Fruit fly (Drosophila melanogaster) whole organism, embryonic: ENCODE data around the gene CG14104.

ENCODE experiments used
- CG11560 ChIP-seq: fragments of 200-800 bp; sonication (Bioruptor generic); IDR thresholded peaks from 3 replicates; pipeline ENCODE4 v1.3.6; 2022; ENCODE audit warnings: missing biosample characterization, missing genetic modification characterization
- CG12299 ChIP-seq: fragments of 200-800 bp; sonication (Bioruptor generic); optimal IDR thresholded peaks from 2 replicates; lab custom pipeline; 2018; ENCODE audit warnings: missing biosample characterization, mild to moderate bottlenecking, missing genetic modification characterization
- CG13624 ChIP-seq: fragments of 200-800 bp; sonication (Bioruptor generic); optimal IDR thresholded peaks from 2 replicates; lab custom pipeline; 2016; ENCODE audit warnings: missing biosample characterization, missing genetic modification characterization
- CG15269 ChIP-seq: fragments of 200-800 bp; sonication (Bioruptor generic); optimal IDR thresholded peaks from 2 replicates; lab custom pipeline; 2018; ENCODE audit warnings: missing biosample characterization, mild to moderate bottlenecking, missing genetic modification characterization, moderate library complexity
- CG15601 ChIP-seq: fragments of 200-800 bp; sonication (Bioruptor generic); optimal IDR thresholded peaks from 3 replicates; lab custom pipeline; 2019; ENCODE audit warnings: missing biosample characterization, mild to moderate bottlenecking, missing genetic modification characterization, moderate library complexity
- CG15696 ChIP-seq: fragments of 200-800 bp; sonication (Bioruptor generic); optimal IDR thresholded peaks from 2 replicates; lab custom pipeline; 2019; ENCODE audit warnings: missing biosample characterization, mild to moderate bottlenecking, missing genetic modification characterization, moderate library complexity
- CG1602 ChIP-seq: fragments of 200-800 bp; sonication (Bioruptor generic); optimal IDR thresholded peaks from 3 replicates; lab custom pipeline; 2016; ENCODE audit warnings: missing biosample characterization, missing genetic modification characterization
- CG17829 ChIP-seq: fragments of 200-800 bp; optimal IDR thresholded peaks from 2 replicates; lab custom pipeline; 2019; ENCODE audit warnings: missing biosample characterization, mild to moderate bottlenecking, missing genetic modification characterization, moderate library complexity
- CG1832 ChIP-seq: fragments of 200-800 bp; sonication (Bioruptor generic); optimal IDR thresholded peaks from 2 replicates; lab custom pipeline; 2017; ENCODE audit warnings: missing biosample characterization, mild to moderate bottlenecking, missing genetic modification characterization, inconsistent platforms
- CG31224 ChIP-seq: fragments of 200-800 bp; sonication (Bioruptor generic); IDR thresholded peaks from 2 replicates; pipeline ENCODE4 v1.3.6; 2022; ENCODE audit warnings: missing biosample characterization, missing genetic modification characterization
- CG3163 ChIP-seq: fragments of 200-800 bp; sonication (Bioruptor generic); optimal IDR thresholded peaks from 3 replicates; lab custom pipeline; 2016; ENCODE audit warnings: missing biosample characterization, missing genetic modification characterization
- CG6854 ChIP-seq: fragments of 200-800 bp; sonication (Bioruptor generic); optimal IDR thresholded peaks from 3 replicates; lab custom pipeline; 2017; ENCODE audit warnings: missing biosample characterization, mild to moderate bottlenecking, missing genetic modification characterization
- CG7928 ChIP-seq: fragments of 200-800 bp; sonication (Bioruptor generic); optimal IDR thresholded peaks from 2 replicates; lab custom pipeline; 2017; ENCODE audit warnings: missing biosample characterization, mild to moderate bottlenecking, missing genetic modification characterization
- CG9437 ChIP-seq: fragments of 200-800 bp; sonication (Bioruptor generic); optimal IDR thresholded peaks from 2 replicates; lab custom pipeline; 2018; ENCODE audit warnings: missing biosample characterization, mild to moderate bottlenecking, missing genetic modification characterization
- CG9609 ChIP-seq: fragments of 200-800 bp; sonication (Bioruptor generic); optimal IDR thresholded peaks from 3 replicates; lab custom pipeline; 2016; ENCODE audit warnings: missing biosample characterization, missing genetic modification characterization
- Deaf1 ChIP-seq: fragments of 200-800 bp; optimal IDR thresholded peaks from 3 replicates; lab custom pipeline; 2019; ENCODE audit warnings: missing biosample characterization, mild to moderate bottlenecking, missing genetic modification characterization, moderate library complexity
- Doc3 ChIP-seq: fragments of 200-800 bp; sonication (Bioruptor generic); IDR thresholded peaks from 3 replicates; pipeline ENCODE4 v1.3.6; 2022; ENCODE audit warnings: missing biosample characterization, missing genetic modification characterization; ENCODE audit not compliant: partially characterized antibody
- Fer2 ChIP-seq: fragments of 200-800 bp; sonication (Bioruptor generic); optimal IDR thresholded peaks from 2 replicates; lab custom pipeline; 2018; ENCODE audit warnings: missing biosample characterization, mild to moderate bottlenecking, missing genetic modification characterization, moderate library complexity
- Fer3 ChIP-seq: fragments of 200-800 bp; sonication (Bioruptor generic); optimal IDR thresholded peaks from 2 replicates; lab custom pipeline; 2018; ENCODE audit warnings: missing biosample characterization, mild to moderate bottlenecking, missing genetic modification characterization, moderate library complexity
- Gug ChIP-seq: fragments of 200-800 bp; sonication (Bioruptor generic); IDR thresholded peaks from 4 replicates; pipeline ENCODE4 v1.3.6; 2022; ENCODE audit warnings: missing biosample characterization, missing genetic modification characterization
- HLH4C ChIP-seq: fragments of 200-800 bp; sonication (Bioruptor generic); IDR thresholded peaks from 3 replicates; pipeline ENCODE4 v1.3.6; 2022; ENCODE audit warnings: missing biosample characterization, missing genetic modification characterization; ENCODE audit not compliant: partially characterized antibody
- HLH54F ChIP-seq: fragments of 200-800 bp; sonication (Bioruptor generic); optimal IDR thresholded peaks from 3 replicates; lab custom pipeline; 2016; ENCODE audit warnings: missing biosample characterization, missing genetic modification characterization
- Hr3 ChIP-seq: fragments of 200-800 bp; sonication (Bioruptor generic); optimal IDR thresholded peaks from 3 replicates; lab custom pipeline; 2016; ENCODE audit warnings: missing biosample characterization, missing genetic modification characterization
- Med ChIP-seq: fragments of 200-800 bp; sonication (Bioruptor generic); peaks from one replicate; lab custom pipeline; 2016; ENCODE audit warnings: missing biosample characterization, missing genetic modification characterization, mild to moderate bottlenecking, inconsistent platforms, moderate library complexity
- Ravus ChIP-seq: fragments of 200-800 bp; sonication (Bioruptor generic); IDR thresholded peaks from 2 replicates; pipeline ENCODE4 v1.3.6; 2022; ENCODE audit warnings: missing biosample characterization, missing genetic modification characterization
- ab ChIP-seq: fragments of 200-800 bp; sonication (Bioruptor generic); optimal IDR thresholded peaks from 2 replicates; lab custom pipeline; 2016; ENCODE audit warnings: missing biosample characterization, missing genetic modification characterization
- bab2 ChIP-seq: fragments of 200-800 bp; sonication (Bioruptor generic); optimal IDR thresholded peaks from 2 replicates; lab custom pipeline; 2016; ENCODE audit warnings: missing biosample characterization, missing genetic modification characterization
- cato ChIP-seq: fragments of 200-800 bp; sonication (Bioruptor generic); optimal IDR thresholded peaks from 2 replicates; lab custom pipeline; 2016; ENCODE audit warnings: missing biosample characterization, missing genetic modification characterization, borderline replicate concordance
- dpn ChIP-seq, 2 experiments: fragments of 200-800 bp; sonication (Bioruptor generic); optimal IDR thresholded peaks; 3 replicates each; lab custom pipeline; 2016; ENCODE audit warnings: missing biosample characterization in 2 of 2, missing genetic modification characterization in 2 of 2
- en ChIP-seq: fragments of 200-800 bp; sonication (Bioruptor generic); optimal IDR thresholded peaks from 2 replicates; lab custom pipeline; 2016; ENCODE audit warnings: missing biosample characterization, missing genetic modification characterization
- eve ChIP-seq, 2 experiments: fragments of >200 bp; optimal IDR thresholded peaks; 2 replicates each; lab custom pipeline; 2017; ENCODE audit warnings: missing biosample characterization in 2 of 2, missing genetic modification characterization in 2 of 2
- ewg ChIP-seq: fragments of 200-800 bp; sonication (Bioruptor generic); optimal IDR thresholded peaks from 3 replicates; lab custom pipeline; 2017; ENCODE audit warnings: mild to moderate bottlenecking, missing biosample characterization, missing genetic modification reagents, missing genetic modification characterization
- h ChIP-seq: fragments of >200 bp; optimal IDR thresholded peaks from 2 replicates; lab custom pipeline; 2017
- jigr1 ChIP-seq: fragments of 200-800 bp; sonication (Bioruptor generic); IDR thresholded peaks from 3 replicates; pipeline ENCODE4 v1.3.6; 2022; ENCODE audit warnings: missing biosample characterization, missing genetic modification characterization
- lbe ChIP-seq: fragments of 200-800 bp; sonication (Bioruptor generic); optimal IDR thresholded peaks from 2 replicates; lab custom pipeline; 2016; ENCODE audit warnings: missing biosample characterization, mild to moderate bottlenecking, missing genetic modification characterization
- lola ChIP-seq, 3 experiments: fragments of >200 bp in 2 of 3; fragments of 200-800 bp in 1 of 3; sonication (Bioruptor generic) in 1 of 3; optimal IDR thresholded peaks; 2 replicates each; lab custom pipeline; 2017 to 2019; ENCODE audit warnings: missing biosample characterization in 3 of 3, missing genetic modification characterization in 3 of 3, mild to moderate bottlenecking in 1 of 3, moderate library complexity in 1 of 3
- mirr ChIP-seq: fragments of 200-800 bp; sonication (Bioruptor generic); optimal IDR thresholded peaks from 3 replicates; lab custom pipeline; 2018; ENCODE audit warnings: missing biosample characterization, mild to moderate bottlenecking, missing genetic modification characterization
- nerfin-1 ChIP-seq: fragments of 200-800 bp; sonication (Bioruptor generic); optimal IDR thresholded peaks from 3 replicates; lab custom pipeline; 2019; ENCODE audit warnings: missing biosample characterization, mild to moderate bottlenecking, missing genetic modification characterization, moderate library complexity
- nerfin-2 ChIP-seq: fragments of 200-800 bp; sonication (Bioruptor generic); IDR thresholded peaks from 2 replicates; pipeline ENCODE4 v1.3.6; 2022; ENCODE audit warnings: missing biosample characterization, missing genetic modification characterization; ENCODE audit not compliant: partially characterized antibody
- nom ChIP-seq: fragments of 200-800 bp; sonication (Bioruptor generic); optimal IDR thresholded peaks from 2 replicates; lab custom pipeline; 2017; ENCODE audit warnings: missing biosample characterization, missing genetic modification characterization, mild to moderate bottlenecking, moderate library complexity, missing genetic modification reagents
- pnt ChIP-seq: fragments of 200-800 bp; sonication (Bioruptor generic); optimal IDR thresholded peaks from 3 replicates; lab custom pipeline; 2016; ENCODE audit warnings: missing biosample characterization, missing genetic modification characterization
- sc ChIP-seq, 3 experiments: fragments of >200 bp in 2 of 3; fragments of 200-800 bp in 1 of 3; sonication (Bioruptor generic) in 1 of 3; optimal IDR thresholded peaks; 2 replicates in 2 of 3; 3 replicates in 1 of 3; lab custom pipeline; 2017; ENCODE audit warnings: mild to moderate bottlenecking in 1 of 3, missing biosample characterization in 1 of 3, missing genetic modification characterization in 1 of 3, missing genetic modification reagents in 1 of 3
- sens-2 ChIP-seq: fragments of 200-800 bp; sonication (Bioruptor generic); IDR thresholded peaks from 2 replicates; pipeline ENCODE4 v1.3.6; 2022; ENCODE audit warnings: missing biosample characterization, missing genetic modification characterization
- so ChIP-seq: fragments of 200-800 bp; sonication (Bioruptor generic); IDR thresholded peaks from 3 replicates; pipeline ENCODE4 v1.3.6; 2022; ENCODE audit warnings: missing biosample characterization, missing genetic modification characterization
- sug ChIP-seq: fragments of 200-800 bp; optimal IDR thresholded peaks from 2 replicates; lab custom pipeline; 2019; ENCODE audit warnings: missing biosample characterization, mild to moderate bottlenecking, missing genetic modification characterization, moderate library complexity
- tin ChIP-seq: fragments of 200-800 bp; sonication (Bioruptor generic); optimal IDR thresholded peaks from 3 replicates; lab custom pipeline; 2016; ENCODE audit warnings: missing biosample characterization, missing genetic modification characterization
- unc-4 ChIP-seq: fragments of 200-800 bp; sonication (Bioruptor generic); IDR thresholded peaks from 2 replicates; pipeline ENCODE4 v1.3.6; 2022; ENCODE audit warnings: missing biosample characterization, missing genetic modification characterization; ENCODE audit not compliant: partially characterized antibody
- zfh1 ChIP-seq: fragments of 200-800 bp; sonication (Bioruptor generic); IDR thresholded peaks from 3 replicates; pipeline ENCODE4 v1.3.6; 2022; ENCODE audit warnings: missing biosample characterization, missing genetic modification characterization

The CG14104 gene

dm6 chr3L:19817807-19818531 lies 11.0 kb upstream of the CG14104 start, which contains the start of the genes Fibp and Deaf1 (continued):
- TF ChIP-seq Hr3 (GFP tag; lab: Kevin White, UChicago) (peak; percentile 86), mirr (GFP tag; lab: Kevin White, UChicago) (peak; percentile 54), nerfin-2 (peak; percentile 95), lola (GFP tag; optimal IDR thresholded peaks at IDR 0.05; lab: Kevin White, UChicago) (peak in 1 of 3 experiments; percentile 82), sug (tag; lab: Kevin White, UChicago) (peak; percentile 85), tin (GFP tag; lab: Kevin White, UChicago) (peak; percentile 71), CG7928 (GFP tag; lab: Kevin White, UChicago) (peak; percentile 6), Gug (GFP tag; lab: Robert Waterston, UW) (peak; percentile 93; the same call in 2 of the 4 replicates), lbe (GFP tag; lab: Kevin White, UChicago) (peak; percentile 29), CG3163 (GFP tag; lab: Kevin White, UChicago) (peak; percentile 56), zfh1 (GFP tag; lab: Robert Waterston, UW) (peak; percentile 53; the same call in 2 of the 3 replicates), Doc3 (GFP tag; lab: Robert Waterston, UW) (peak; percentile 96), CG17829 (tag; lab: Kevin White, UChicago) (peak; percentile 85), pnt (GFP tag; lab: Kevin White, UChicago) (peak; percentile 80), eve (GFP tag; optimal IDR thresholded peaks at IDR 0.05; lab: Kevin White, UChicago) (no peak), CG13624 (GFP tag; lab: Kevin White, UChicago) (peak; percentile 80), unc-4 (peak; percentile 92), bab2 (GFP tag; lab: Kevin White, UChicago) (peak; percentile 80), dpn (GFP tag; optimal IDR thresholded peaks at IDR 0.05; lab: Kevin White, UChicago) (peak; percentile 77 to 84), Fer2 (tag; lab: Kevin White, UChicago) (peak; percentile 60), cato (GFP tag; lab: Kevin White, UChicago) (peak; percentile 57), sens-2 (GFP tag; lab: Robert Waterston, UW) (no peak), Med (peak; percentile 94), Deaf1 (tag; lab: Kevin White, UChicago) (peak; percentile 70), HLH4C (GFP tag; lab: Robert Waterston, UW) (peak; percentile 96), nom (GFP tag; lab: Kevin White, UChicago) (no peak), CG9437 (peak; percentile 66), CG1602 (GFP tag; lab: Kevin White, UChicago) (peak; percentile 83), CG12299 (tag; lab: Kevin White, UChicago) (peak; percentile 41), ab (GFP tag; lab: Kevin White, UChicago) (peak; percentile 52), Ravus (GFP tag; lab: Robert Waterston, UW) (no peak; the same call in 1 of the 2 replicates), CG31224 (GFP tag; lab: Robert Waterston, UW) (0 out of 2 replicates have a peak, but pooled peaks have one; percentile 45), so (GFP tag; lab: Robert Waterston, UW) (no peak), jigr1 (GFP tag; lab: Robert Waterston, UW) (0 out of 3 replicates have a peak, but pooled peaks have one; percentile 47), nerfin-1 (peak; percentile 69), CG9609 (GFP tag; lab: Kevin White, UChicago) (peak; percentile 84), Fer3 (tag; lab: Kevin White, UChicago) (peak; percentile 74), h (lab: Kevin White, UChicago) (no peak), sc (optimal IDR thresholded peaks at IDR 0.05; lab: Kevin White, UChicago) (no peak), sc (GFP tag; optimal IDR thresholded peaks at IDR 0.05; lab: Kevin White, UChicago) (peak; percentile 11), CG15269 (peak; percentile 68), en (no peak), CG6854 (GFP tag; lab: Kevin White, UChicago) (no peak), CG11560 (tag; lab: Robert Waterston, UW) (no peak), CG1832 (GFP tag; lab: Kevin White, UChicago) (no peak), HLH54F (GFP tag; lab: Kevin White, UChicago) (peak; percentile 88), CG15696 (peak; percentile 77), ewg (GFP tag; lab: Kevin White, UChicago) (peak; percentile 99), CG15601 (tag; lab: Kevin White, UChicago) (peak; percentile 65)
